Fruit fly (Drosophila melanogaster) whole organism, embryonic: ENCODE data around the gene CG3679.

Experiments
- B-H2 ChIP-seq: fragments of 200-800 bp; sonication (Bioruptor generic); optimal IDR thresholded peaks from 2 replicates; lab custom pipeline; 2018; ENCODE audit warnings: missing biosample characterization, mild to moderate bottlenecking, missing genetic modification characterization
- BtbVII ChIP-seq: fragments of 200-800 bp; sonication (Bioruptor generic); optimal IDR thresholded peaks from 3 replicates; lab custom pipeline; 2017; ENCODE audit warnings: missing biosample characterization, mild to moderate bottlenecking, missing genetic modification characterization
- CG10959 ChIP-seq: fragments of 200-800 bp; sonication (Bioruptor generic); IDR thresholded peaks from 2 replicates; pipeline ENCODE4 v1.3.6; 2022; ENCODE audit warnings: missing biosample characterization, missing genetic modification characterization
- CG12104 ChIP-seq: fragments of 200-800 bp; sonication (Bioruptor generic); optimal IDR thresholded peaks from 3 replicates; lab custom pipeline; 2016; ENCODE audit warnings: missing biosample characterization, missing genetic modification characterization
- CG12659 ChIP-seq: fragments of 200-800 bp; sonication (Bioruptor generic); optimal IDR thresholded peaks from 3 replicates; lab custom pipeline; 2017; ENCODE audit warnings: mild to moderate bottlenecking, missing biosample characterization, missing genetic modification reagents, missing genetic modification characterization
- CG12744 ChIP-seq: fragments of 200-800 bp; sonication (Bioruptor generic); optimal IDR thresholded peaks from 2 replicates; lab custom pipeline; 2016; ENCODE audit warnings: missing biosample characterization, missing genetic modification characterization
- CG13287 ChIP-seq: fragments of 200-800 bp; sonication (Bioruptor generic); IDR thresholded peaks from 2 replicates; pipeline ENCODE4 v1.3.6; 2022; ENCODE audit warnings: missing biosample characterization, missing genetic modification characterization; ENCODE audit not compliant: partially characterized antibody
- CG13624 ChIP-seq: fragments of 200-800 bp; sonication (Bioruptor generic); optimal IDR thresholded peaks from 2 replicates; lab custom pipeline; 2016; ENCODE audit warnings: missing biosample characterization, missing genetic modification characterization
- CG13894 ChIP-seq: fragments of 200-800 bp; sonication (Bioruptor generic); optimal IDR thresholded peaks from 3 replicates; lab custom pipeline; 2018; ENCODE audit warnings: missing biosample characterization, mild to moderate bottlenecking, missing genetic modification characterization, moderate library complexity
- CG1529 ChIP-seq: fragments of 200-800 bp; sonication (Bioruptor generic); optimal IDR thresholded peaks from 3 replicates; lab custom pipeline; 2018; ENCODE audit warnings: missing biosample characterization, missing genetic modification characterization
- CG17912 ChIP-seq: fragments of 200-800 bp; sonication (Bioruptor generic); optimal IDR thresholded peaks from 2 replicates; lab custom pipeline; 2018; ENCODE audit warnings: missing biosample characterization, mild to moderate bottlenecking, missing genetic modification characterization
- CG18011 ChIP-seq: fragments of 200-800 bp; sonication (Bioruptor generic); optimal IDR thresholded peaks from 2 replicates; lab custom pipeline; 2017; ENCODE audit warnings: missing biosample characterization, missing genetic modification characterization, mild to moderate bottlenecking, moderate library complexity, missing genotype
- CG1832 ChIP-seq: fragments of 200-800 bp; sonication (Bioruptor generic); optimal IDR thresholded peaks from 2 replicates; lab custom pipeline; 2017; ENCODE audit warnings: missing biosample characterization, mild to moderate bottlenecking, missing genetic modification characterization, inconsistent platforms
- CG2116 ChIP-seq: fragments of 200-800 bp; sonication (Bioruptor generic); optimal IDR thresholded peaks from 3 replicates; lab custom pipeline; 2018; ENCODE audit warnings: missing biosample characterization, mild to moderate bottlenecking, missing genetic modification characterization
- CG31224 ChIP-seq: fragments of 200-800 bp; sonication (Bioruptor generic); IDR thresholded peaks from 2 replicates; pipeline ENCODE4 v1.3.6; 2022; ENCODE audit warnings: missing biosample characterization, missing genetic modification characterization
- CG3163 ChIP-seq: fragments of 200-800 bp; sonication (Bioruptor generic); optimal IDR thresholded peaks from 3 replicates; lab custom pipeline; 2016; ENCODE audit warnings: missing biosample characterization, missing genetic modification characterization
- CG32532 ChIP-seq: fragments of 200-800 bp; sonication (Bioruptor generic); IDR thresholded peaks from 2 replicates; pipeline ENCODE4 v1.3.6; 2022; ENCODE audit warnings: missing biosample characterization, missing genetic modification characterization
- CG3407 ChIP-seq: fragments of 200-800 bp; sonication (Bioruptor generic); optimal IDR thresholded peaks from 2 replicates; lab custom pipeline; 2018; ENCODE audit warnings: missing biosample characterization, mild to moderate bottlenecking, missing genetic modification characterization
- CG34422 ChIP-seq: fragments of 200-800 bp; sonication (Bioruptor generic); IDR thresholded peaks from 3 replicates; pipeline ENCODE4 v1.3.6; 2022; ENCODE audit warnings: missing biosample characterization, missing genetic modification characterization
- CG4854 ChIP-seq: fragments of 200-800 bp; sonication (Bioruptor generic); optimal IDR thresholded peaks from 2 replicates; lab custom pipeline; 2016; ENCODE audit warnings: missing biosample characterization, missing genetic modification characterization, inconsistent platforms
- CG6175 ChIP-seq: fragments of 200-800 bp; sonication (Bioruptor generic); IDR thresholded peaks from 3 replicates; pipeline ENCODE4 v1.3.6; 2022; ENCODE audit warnings: missing biosample characterization, missing genetic modification characterization
- CG6254 ChIP-seq: fragments of 200-800 bp; sonication (Bioruptor generic); optimal IDR thresholded peaks from 3 replicates; lab custom pipeline; 2017; ENCODE audit warnings: mild to moderate bottlenecking, missing biosample characterization, missing genetic modification reagents, missing genetic modification characterization
- CG7987 ChIP-seq: fragments of 200-800 bp; sonication (Bioruptor generic); optimal IDR thresholded peaks from 2 replicates; lab custom pipeline; 2018; ENCODE audit warnings: missing biosample characterization, mild to moderate bottlenecking, missing genetic modification characterization, moderate library complexity
- CG8290 ChIP-seq, 3 experiments: fragments of 200-800 bp; sonication (Bioruptor generic); optimal IDR thresholded peaks; 2 replicates each; lab custom pipeline; 2016 to 2019; ENCODE audit warnings: missing biosample characterization in 3 of 3, missing genetic modification characterization in 3 of 3, mild to moderate bottlenecking in 2 of 3, moderate library complexity in 1 of 3
- CG8388 ChIP-seq: fragments of 200-800 bp; sonication (Bioruptor generic); optimal IDR thresholded peaks from 2 replicates; lab custom pipeline; 2019; ENCODE audit warnings: missing biosample characterization, mild to moderate bottlenecking, missing genetic modification characterization, moderate library complexity
- CG9797 ChIP-seq: fragments of 200-800 bp; sonication (Bioruptor generic); optimal IDR thresholded peaks from 3 replicates; lab custom pipeline; 2018; ENCODE audit warnings: missing biosample characterization, mild to moderate bottlenecking, missing genetic modification characterization
- CG9932 ChIP-seq: fragments of 200-800 bp; sonication (Bioruptor generic); IDR thresholded peaks from 2 replicates; pipeline ENCODE4 v1.3.6; 2022; ENCODE audit warnings: missing biosample characterization, missing genetic modification characterization
- D ChIP-seq, 2 experiments: fragments of 200-800 bp in 1 of 2; fragments of >200 bp in 1 of 2; sonication (Bioruptor generic) in 1 of 2; optimal IDR thresholded peaks; 2 replicates in 1 of 2; 3 replicates in 1 of 2; lab custom pipeline; 2017; ENCODE audit warnings: mild to moderate bottlenecking in 1 of 2, missing biosample characterization in 1 of 2, missing genetic modification characterization in 1 of 2, missing genetic modification reagents in 1 of 2
- D19A ChIP-seq: fragments of 200-800 bp; optimal IDR thresholded peaks from 3 replicates; lab custom pipeline; 2019; ENCODE audit warnings: missing biosample characterization, mild to moderate bottlenecking, missing genetic modification characterization, moderate library complexity
- Dad ChIP-seq: fragments of 200-800 bp; sonication (Bioruptor generic); optimal IDR thresholded peaks from 3 replicates; lab custom pipeline; 2016; ENCODE audit warnings: missing biosample characterization, missing genetic modification characterization
- Dfd ChIP-seq, 2 experiments: fragments of >200 bp; optimal IDR thresholded peaks; 2 replicates each; lab custom pipeline; 2017; ENCODE audit warnings: missing biosample characterization in 2 of 2, missing genetic modification characterization in 2 of 2
- Fer2 ChIP-seq: fragments of 200-800 bp; sonication (Bioruptor generic); optimal IDR thresholded peaks from 2 replicates; lab custom pipeline; 2018; ENCODE audit warnings: missing biosample characterization, mild to moderate bottlenecking, missing genetic modification characterization, moderate library complexity
- H15 ChIP-seq: fragments of 200-800 bp; sonication (Bioruptor generic); IDR thresholded peaks from 3 replicates; pipeline ENCODE4 v1.3.6; 2022; ENCODE audit warnings: missing biosample characterization, missing genetic modification characterization
- H2.0 ChIP-seq: fragments of 200-800 bp; sonication (Bioruptor generic); IDR thresholded peaks from 2 replicates; pipeline ENCODE4 v1.3.6; 2022; ENCODE audit warnings: missing biosample characterization, missing genetic modification characterization
- HLH54F ChIP-seq: fragments of 200-800 bp; sonication (Bioruptor generic); optimal IDR thresholded peaks from 3 replicates; lab custom pipeline; 2016; ENCODE audit warnings: missing biosample characterization, missing genetic modification characterization
- Kr ChIP-seq: fragments of 200-800 bp; sonication (Bioruptor generic); optimal IDR thresholded peaks from 2 replicates; lab custom pipeline; 2017; ENCODE audit warnings: missing biosample characterization, mild to moderate bottlenecking, missing genetic modification characterization
- Neu2 ChIP-seq: fragments of 200-800 bp; sonication (Bioruptor generic); optimal IDR thresholded peaks from 3 replicates; lab custom pipeline; 2016; ENCODE audit warnings: missing biosample characterization, missing genetic modification characterization, borderline replicate concordance
- Oli ChIP-seq: fragments of 200-800 bp; sonication (Bioruptor generic); optimal IDR thresholded peaks from 2 replicates; lab custom pipeline; 2018; ENCODE audit warnings: missing biosample characterization, mild to moderate bottlenecking, missing genetic modification characterization, moderate library complexity
- Opbp ChIP-seq: fragments of 200-800 bp; sonication (Bioruptor generic); IDR thresholded peaks from 3 replicates; pipeline ENCODE4 v1.3.6; 2022; ENCODE audit warnings: missing biosample characterization, missing genetic modification characterization; ENCODE audit not compliant: partially characterized antibody
- Sin3A ChIP-seq: fragments of >200 bp; optimal IDR thresholded peaks from 2 replicates; lab custom pipeline; 2018
- gsb ChIP-seq: fragments of 200-800 bp; sonication (Bioruptor generic); IDR thresholded peaks from 2 replicates; pipeline ENCODE4 v1.3.6; 2022; ENCODE audit warnings: missing biosample characterization, missing genetic modification characterization
- gsb-n ChIP-seq: fragments of 200-800 bp; sonication (Bioruptor generic); optimal IDR thresholded peaks from 3 replicates; lab custom pipeline; 2018; ENCODE audit warnings: missing biosample characterization, mild to moderate bottlenecking, missing genetic modification characterization
- hb ChIP-seq: fragments of 200-800 bp; sonication (Bioruptor generic); IDR thresholded peaks from 3 replicates; pipeline ENCODE4 v1.3.6; 2022; ENCODE audit warnings: missing biosample characterization, missing genetic modification characterization; ENCODE audit not compliant: partially characterized antibody
- jing ChIP-seq: fragments of 200-800 bp; sonication (Bioruptor generic); optimal IDR thresholded peaks from 2 replicates; lab custom pipeline; 2018; ENCODE audit warnings: missing biosample characterization, mild to moderate bottlenecking, missing genetic modification characterization
- nom ChIP-seq: fragments of 200-800 bp; sonication (Bioruptor generic); optimal IDR thresholded peaks from 2 replicates; lab custom pipeline; 2017; ENCODE audit warnings: missing biosample characterization, missing genetic modification characterization, mild to moderate bottlenecking, moderate library complexity, missing genetic modification reagents
- oc ChIP-seq: fragments of 200-800 bp; sonication (Bioruptor generic); optimal IDR thresholded peaks from 2 replicates; lab custom pipeline; 2018; ENCODE audit warnings: missing biosample characterization, mild to moderate bottlenecking, missing genetic modification characterization, moderate library complexity
- psq ChIP-seq: fragments of 200-800 bp; sonication (Bioruptor generic); optimal IDR thresholded peaks from 2 replicates; lab custom pipeline; 2017; ENCODE audit warnings: missing biosample characterization, missing genetic modification characterization
- so ChIP-seq: fragments of 200-800 bp; sonication (Bioruptor generic); IDR thresholded peaks from 3 replicates; pipeline ENCODE4 v1.3.6; 2022; ENCODE audit warnings: missing biosample characterization, missing genetic modification characterization
- wek ChIP-seq: fragments of 200-800 bp; sonication (Bioruptor generic); optimal IDR thresholded peaks from 3 replicates; lab custom pipeline; 2018; ENCODE audit warnings: missing biosample characterization, mild to moderate bottlenecking, missing genetic modification characterization, moderate library complexity

Gene CG3679

dm6 chrX:16263415-16263814 is 40.3 kb upstream of the CG3679 start (continued):
- no peak for TF ChIP-seq CG13287
- no peak for TF ChIP-seq Sin3A (lab: Kevin White, UChicago)
- TF ChIP-seq CG8290 (GFP tag; optimal IDR thresholded peaks at IDR 0.05; lab: Kevin White, UChicago) = peak; percentile 75
- TF ChIP-seq CG8290 (tag; optimal IDR thresholded peaks at IDR 0.05; lab: Kevin White, UChicago) = peak in 1 of 2 experiments; percentile 86
- TF ChIP-seq wek (GFP tag; lab: Kevin White, UChicago) = peak; percentile 5
- TF ChIP-seq hb (GFP tag; lab: Robert Waterston, UW) = no peak
- peak; percentile 42 for TF ChIP-seq CG3407 (GFP tag; lab: Kevin White, UChicago)
- TF ChIP-seq CG32532 (GFP tag; lab: Robert Waterston, UW) = peak; percentile 82
- TF ChIP-seq Oli (tag; lab: Kevin White, UChicago) = peak; percentile 79
- TF ChIP-seq CG9932 (GFP tag; lab: Robert Waterston, UW) = peak; percentile 65
- no peak for TF ChIP-seq Opbp (GFP tag; lab: Robert Waterston, UW)
- peak; percentile 68 for TF ChIP-seq jing
- no peak for TF ChIP-seq CG6175
- no peak for TF ChIP-seq CG9797 (GFP tag; lab: Kevin White, UChicago)
- peak; percentile 55 for TF ChIP-seq BtbVII (GFP tag; lab: Kevin White, UChicago)
- TF ChIP-seq CG1832 (GFP tag; lab: Kevin White, UChicago) = no peak
- peak; percentile 52 for TF ChIP-seq gsb (GFP tag; lab: Robert Waterston, UW)
- peak; percentile 79 for TF ChIP-seq CG13894
- peak; percentile 70; the same call in 1 of the 3 replicates for TF ChIP-seq so
- TF ChIP-seq H2.0 (GFP tag; lab: Robert Waterston, UW) = peak; percentile 75
- TF ChIP-seq CG6254 (GFP tag; lab: Kevin White, UChicago) = peak; percentile 72
- TF ChIP-seq gsb-n (tag; lab: Kevin White, UChicago) = peak; percentile 83
- peak; percentile 14 for TF ChIP-seq CG18011 (GFP tag; lab: Kevin White, UChicago)
- peak; percentile 57 for TF ChIP-seq B-H2 (GFP tag; lab: Kevin White, UChicago)
- TF ChIP-seq CG12659 (GFP tag; lab: Kevin White, UChicago) = peak; percentile 65
- no peak for TF ChIP-seq CG3163 (GFP tag; lab: Kevin White, UChicago)
- TF ChIP-seq Dad (GFP tag; lab: Kevin White, UChicago) = peak; percentile 30
- TF ChIP-seq D19A (tag; lab: Kevin White, UChicago) = peak; percentile 71
- TF ChIP-seq psq (GFP tag; lab: Kevin White, UChicago) = no peak
- TF ChIP-seq Kr (GFP tag; lab: Kevin White, UChicago) = no peak
- peak; percentile 27 for TF ChIP-seq CG13624 (GFP tag; lab: Kevin White, UChicago)
- peak; percentile 69 for TF ChIP-seq CG8388 (GFP tag; lab: Kevin White, UChicago)
- peak; percentile 19 for TF ChIP-seq HLH54F (GFP tag; lab: Kevin White, UChicago)
- no peak for TF ChIP-seq Dfd (GFP tag; optimal IDR thresholded peaks at IDR 0.05; lab: Kevin White, UChicago)
- peak; percentile 7 for TF ChIP-seq nom (GFP tag; lab: Kevin White, UChicago)
- TF ChIP-seq CG7987 (GFP tag; lab: Kevin White, UChicago) = peak; percentile 18
- no peak for TF ChIP-seq D (optimal IDR thresholded peaks at IDR 0.05; lab: Kevin White, UChicago)
- TF ChIP-seq D (GFP tag; optimal IDR thresholded peaks at IDR 0.05; lab: Kevin White, UChicago) = peak; percentile 73
- TF ChIP-seq CG34422 (GFP tag; lab: Robert Waterston, UW) = peak; percentile 83
- TF ChIP-seq H15 (GFP tag; lab: Robert Waterston, UW) = peak; percentile 75; the same call in 2 of the 3 replicates
- TF ChIP-seq CG4854 (GFP tag; lab: Kevin White, UChicago) = peak; percentile 51
- peak; percentile 36 for TF ChIP-seq CG12104 (GFP tag; lab: Kevin White, UChicago)
- peak; percentile 74 for TF ChIP-seq oc
- TF ChIP-seq CG12744 (GFP tag; lab: Kevin White, UChicago) = peak; percentile 21
- peak; percentile 48 for TF ChIP-seq Fer2
- TF ChIP-seq CG31224 (GFP tag; lab: Robert Waterston, UW) = no peak
- no peak for TF ChIP-seq CG17912
- TF ChIP-seq CG2116 (GFP tag; lab: Kevin White, UChicago) = peak; percentile 13
- peak; percentile 80 for TF ChIP-seq CG10959
- TF ChIP-seq Neu2 (GFP tag; lab: Kevin White, UChicago) = no peak
- TF ChIP-seq CG1529 (GFP tag; lab: Kevin White, UChicago) = peak; percentile 52
